Worm (Caenorhabditis elegans) whole organism, early embryonic: ENCODE measurements around the gene ubc-9.

Source experiments
- ama-1 ChIP-seq: fragments of 150-350 bp; optimal IDR thresholded peaks from 2 replicates; lab custom pipeline; 2014
- ceh-13 ChIP-seq: fragments of 200-800 bp; sonication (Bioruptor generic); optimal IDR thresholded peaks from 2 replicates; lab custom pipeline; 2018; ENCODE audit warnings: mild to moderate bottlenecking, missing genetic modification characterization, missing compliant biosample characterization
- flt-1 ChIP-seq: fragments of 200-800 bp; sonication (Bioruptor generic); IDR thresholded peaks from 2 replicates; pipeline ENCODE4 v1.3.6; 2022; ENCODE audit warnings: missing genetic modification characterization, missing compliant biosample characterization
- hmbx-1 ChIP-seq: sonication (generic microtip); optimal IDR thresholded peaks from 2 replicates; lab custom pipeline; 2016; ENCODE audit warnings: mild to moderate bottlenecking, missing genetic modification characterization, missing compliant biosample characterization
- hmg-4 ChIP-seq: fragments of 200-800 bp; sonication (Bioruptor generic); optimal IDR thresholded peaks from 2 replicates; lab custom pipeline; 2018; ENCODE audit warnings: mild to moderate bottlenecking, missing genetic modification characterization, missing compliant biosample characterization
- hnd-1 ChIP-seq: sonication (generic microtip); optimal IDR thresholded peaks from 2 replicates; lab custom pipeline; 2016; ENCODE audit warnings: missing genetic modification characterization, missing compliant biosample characterization
- scrt-1 ChIP-seq: fragments of 200-800 bp; sonication (Bioruptor generic); IDR thresholded peaks from 2 replicates; pipeline ENCODE4 v1.3.6; 2022; ENCODE audit warnings: missing genetic modification characterization, missing compliant biosample characterization
- sea-1 ChIP-seq: fragments of 200-800 bp; sonication (Bioruptor generic); conservative IDR thresholded peaks from 2 replicates; pipeline ENCODE4 v1.3.6; 2022; ENCODE audit warnings: missing genetic modification characterization, missing compliant biosample characterization
- tbx-11 ChIP-seq: fragments of 200-800 bp; sonication (Bioruptor generic); IDR thresholded peaks from 2 replicates; pipeline ENCODE4 v1.3.6; 2022; ENCODE audit warnings: missing genetic modification characterization, missing compliant biosample characterization
- tra-4 ChIP-seq: sonication (generic microtip); optimal IDR thresholded peaks from 2 replicates; lab custom pipeline; 2017; ENCODE audit warnings: missing genetic modification characterization, missing compliant biosample characterization

DNA sequence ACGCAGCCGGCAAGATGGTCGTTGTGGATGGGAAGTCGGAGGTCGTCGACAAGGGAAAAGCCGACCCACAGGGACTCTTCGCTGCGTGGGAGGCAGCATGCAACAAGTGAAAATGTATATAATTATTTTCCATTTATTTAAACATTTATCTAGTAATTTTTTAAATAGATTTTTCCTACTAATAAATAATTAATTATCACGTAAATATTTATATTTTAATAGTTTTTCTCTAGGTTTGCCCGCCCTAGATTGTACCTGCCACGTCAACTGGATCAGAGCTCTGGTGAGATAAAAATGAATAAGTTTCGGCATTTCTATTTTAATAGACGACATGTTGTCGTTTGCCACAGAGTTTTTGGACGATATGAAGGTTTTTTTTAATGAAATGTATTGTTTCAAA, 2.1 kb downstream of the ubc-9 start, which contains the start of gene psr-1:
- TF ChIP-seq tbx-11 (GFP tag; lab: Robert Waterston, UW) (no peak), flt-1 (no peak), sea-1 (no peak), hnd-1 (no peak), tra-4 (tag; lab: Kevin White, UChicago) (no peak), ama-1 (lab: Kevin White, UChicago) (no peak), ceh-13 (GFP tag; lab: Kevin White, UChicago) (no peak), hmbx-1 (no peak), hmg-4 (GFP tag; lab: Kevin White, UChicago) (no peak), scrt-1 (GFP tag; lab: Robert Waterston, UW) (no peak)
